Worm (Caenorhabditis elegans): ENCODE results near the gene wrt-3.

Gene wrt-3

DNA sequence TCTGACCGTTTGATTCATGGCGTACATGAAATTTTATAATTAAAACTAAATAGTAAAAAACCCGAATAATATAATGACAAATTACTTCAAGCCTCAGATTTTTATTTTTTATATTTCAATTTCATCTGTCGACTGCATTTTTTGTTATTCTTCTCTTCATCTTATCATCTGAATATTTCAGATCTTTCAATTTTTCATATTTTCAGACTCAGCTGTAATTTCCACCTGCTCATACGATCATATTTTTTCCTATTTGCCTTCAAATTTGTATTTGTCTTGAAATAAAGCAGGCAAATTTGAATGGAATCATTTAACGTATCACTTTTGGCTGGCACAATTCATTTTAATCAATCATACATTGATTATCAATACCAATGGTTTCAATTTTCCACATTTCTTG, 20.8 kb upstream of the wrt-3 start, which contains the start of gene sru-4:
Gene sru-4 (plus strand): TSS at position 301 of the 400 bp plus-strand sequence.
- no peak for TF ChIP-seq nhr-237 (tag; optimal IDR thresholded peaks at IDR 0.05)
- TF ChIP-seq unc-39 (tag; optimal IDR thresholded peaks at IDR 0.05): no peak
- TF ChIP-seq hlh-1 (tag; optimal IDR thresholded peaks at IDR 0.05): no peak
- TF ChIP-seq ham-2 (GFP tag; optimal IDR thresholded peaks at IDR 0.05): no peak

DNA sequence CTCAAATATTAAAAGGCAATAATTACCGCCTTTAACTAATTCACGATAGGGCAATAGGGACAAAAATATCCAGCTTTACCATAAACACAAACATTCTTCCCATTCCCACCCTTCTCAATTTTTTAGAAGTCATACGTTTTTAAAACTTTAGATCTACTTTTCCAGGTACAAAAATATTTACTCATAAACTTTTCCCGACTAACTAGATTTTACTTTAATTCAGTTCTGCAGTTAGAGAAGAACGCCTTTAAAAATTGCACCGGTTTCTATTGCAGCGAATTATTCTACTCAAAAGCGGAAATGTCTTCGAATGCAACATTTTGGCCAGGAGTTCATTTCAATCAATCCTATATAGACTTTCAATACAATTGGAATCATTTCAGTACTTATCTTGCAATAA, 19.1 kb upstream of the wrt-3 start, which contains the start of gene sru-3:
Gene sru-3 (plus strand): TSS at position 301 of the 400 bp plus-strand sequence.
- no peak for TF ChIP-seq mab-5 (tag; optimal IDR thresholded peaks at IDR 0.05)
- no peak for TF ChIP-seq flh-1 (GFP tag; optimal IDR thresholded peaks at IDR 0.05)
- TF ChIP-seq tbx-8 (GFP tag; optimal IDR thresholded peaks at IDR 0.05): no peak
- TF ChIP-seq drap-1 (GFP tag; optimal IDR thresholded peaks at IDR 0.05): no peak
- TF ChIP-seq nhr-2 (tag; optimal IDR thresholded peaks at IDR 0.05): no peak
- no peak for TF ChIP-seq sem-2 (GFP tag; optimal IDR thresholded peaks at IDR 0.05)
- TF ChIP-seq lin-13 (tag; optimal IDR thresholded peaks at IDR 0.05): no peak
- no peak for TF ChIP-seq unc-39 (tag; optimal IDR thresholded peaks at IDR 0.05)
- no peak for TF ChIP-seq nhr-237 (tag; optimal IDR thresholded peaks at IDR 0.05)

DNA sequence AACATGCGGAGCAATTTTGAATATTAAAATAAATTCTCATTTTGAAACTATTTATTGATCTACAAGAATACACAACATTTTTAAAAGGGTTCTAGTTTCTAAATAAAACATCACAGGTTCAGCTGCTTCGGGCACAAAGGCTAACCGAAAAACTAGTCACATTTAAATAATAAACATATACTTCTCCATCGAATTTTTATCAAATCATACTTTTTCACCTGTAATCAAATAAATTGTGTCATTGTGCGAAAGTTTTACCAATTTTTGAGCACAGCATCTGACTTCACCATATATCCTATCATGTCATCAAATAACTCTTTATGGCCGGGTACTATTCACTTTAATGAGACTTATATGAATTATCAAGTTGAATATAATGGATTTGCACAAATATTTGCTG, 13.1 kb upstream of the wrt-3 start, which contains the start of gene sru-6:
Gene sru-6 (plus strand): TSS at position 301 of the 400 bp plus-strand sequence.
- TF ChIP-seq pha-4 (tag; optimal IDR thresholded peaks at IDR 0.05) (no peak), ceh-83 (GFP tag; optimal IDR thresholded peaks at IDR 0.05) (no peak), nhr-12 (tag; optimal IDR thresholded peaks at IDR 0.05) (no peak), ces-1 (GFP tag; optimal IDR thresholded peaks at IDR 0.05) (no peak), bed-3 (GFP tag; optimal IDR thresholded peaks at IDR 0.05) (no peak), mab-5 (tag; optimal IDR thresholded peaks at IDR 0.05) (no peak), nhr-2 (tag; optimal IDR thresholded peaks at IDR 0.05) (no peak), nhr-28 (tag; optimal IDR thresholded peaks at IDR 0.05) (no peak), unc-120 (tag; optimal IDR thresholded peaks at IDR 0.05; ENCODE audit: poor library complexity, severe bottlenecking) (no peak), lsy-2 (tag; optimal IDR thresholded peaks at IDR 0.05) (no peak), ztf-11 (tag; optimal IDR thresholded peaks at IDR 0.05) (no peak), unc-62 (GFP tag; optimal IDR thresholded peaks at IDR 0.05) (no peak), elt-3 (tag; optimal IDR thresholded peaks at IDR 0.05) (no peak), ceh-43 (GFP tag; optimal IDR thresholded peaks at IDR 0.05) (no peak), mls-2 (tag; optimal IDR thresholded peaks at IDR 0.05) (no peak), snpc-4 (tag; optimal IDR thresholded peaks at IDR 0.05) (no peak), elt-1 (tag; optimal IDR thresholded peaks at IDR 0.05; ENCODE audit: borderline replicate concordance, insufficient read depth) (no peak), zip-8 (tag; optimal IDR thresholded peaks at IDR 0.05) (no peak)

DNA sequence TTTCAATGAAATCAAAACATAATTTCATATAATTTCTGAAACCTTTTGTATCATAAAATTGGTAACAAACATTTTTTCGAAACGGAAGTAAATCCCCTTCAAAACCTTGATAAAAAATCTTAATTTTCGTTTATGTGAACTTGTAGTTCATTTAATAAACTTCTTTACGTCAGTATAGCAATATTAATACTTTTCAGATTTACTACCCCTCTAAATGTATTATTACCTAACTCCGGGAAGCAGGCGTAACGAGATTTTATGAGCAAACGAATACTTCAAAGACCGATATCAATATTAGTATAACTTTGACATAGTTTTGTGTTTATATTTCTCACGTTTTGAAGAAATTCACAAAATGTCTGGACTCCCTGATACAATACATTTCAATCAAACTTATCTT, 11.1 kb upstream of the wrt-3 start, which contains the start of gene sru-1:
Gene sru-1 (plus strand): TSS at position 301 of the 400 bp plus-strand sequence.
- no peak for TF ChIP-seq drap-1 (GFP tag; optimal IDR thresholded peaks at IDR 0.05)
- no peak for TF ChIP-seq zip-8 (tag; optimal IDR thresholded peaks at IDR 0.05)
- TF ChIP-seq snpc-4 (tag; optimal IDR thresholded peaks at IDR 0.05): no peak
- TF ChIP-seq mls-2 (tag; optimal IDR thresholded peaks at IDR 0.05): no peak
- no peak for TF ChIP-seq ceh-43 (GFP tag; optimal IDR thresholded peaks at IDR 0.05)
- TF ChIP-seq hlh-1 (tag; optimal IDR thresholded peaks at IDR 0.05): no peak
- TF ChIP-seq mep-1 (tag; optimal IDR thresholded peaks at IDR 0.05): no peak
- TF ChIP-seq bed-3 (GFP tag; optimal IDR thresholded peaks at IDR 0.05): no peak
- TF ChIP-seq sem-2 (GFP tag; optimal IDR thresholded peaks at IDR 0.05): no peak
- TF ChIP-seq ham-2 (GFP tag; optimal IDR thresholded peaks at IDR 0.05): no peak

DNA sequence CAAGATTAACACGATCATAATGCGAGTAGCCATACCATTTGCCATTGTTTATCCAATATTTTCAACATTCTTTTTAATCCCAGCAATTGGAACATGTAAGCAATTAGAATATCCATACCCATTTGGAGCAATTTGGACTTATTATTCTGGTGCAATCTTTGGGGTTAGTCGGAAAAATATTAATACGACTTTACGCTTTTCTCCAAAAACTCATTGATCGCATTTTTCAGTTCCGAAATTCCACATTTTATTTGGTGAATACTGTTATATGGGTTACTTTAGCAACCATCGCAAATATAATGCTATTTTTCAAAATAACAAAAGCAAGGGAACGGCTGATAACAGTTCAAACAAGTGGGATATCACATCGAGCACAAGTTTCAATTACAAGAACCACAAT, 9.5 kb upstream of the wrt-3 start:
- TF ChIP-seq nhr-237 (tag; optimal IDR thresholded peaks at IDR 0.05) (no peak), nhr-76 (tag; optimal IDR thresholded peaks at IDR 0.05) (no peak), lin-13 (tag; optimal IDR thresholded peaks at IDR 0.05) (no peak), ceh-43 (GFP tag; optimal IDR thresholded peaks at IDR 0.05) (no peak), mls-2 (tag; optimal IDR thresholded peaks at IDR 0.05) (no peak), unc-62 (GFP tag; optimal IDR thresholded peaks at IDR 0.05) (no peak), ceh-83 (GFP tag; optimal IDR thresholded peaks at IDR 0.05) (no peak), nhr-2 (tag; optimal IDR thresholded peaks at IDR 0.05) (no peak), nhr-28 (tag; optimal IDR thresholded peaks at IDR 0.05) (no peak), M03D4.4 (tag; optimal IDR thresholded peaks at IDR 0.05) (no peak), ces-1 (GFP tag; optimal IDR thresholded peaks at IDR 0.05) (no peak), sem-2 (GFP tag; optimal IDR thresholded peaks at IDR 0.05) (no peak), sptf-1 (tag; optimal IDR thresholded peaks at IDR 0.05) (no peak), snpc-4 (tag; optimal IDR thresholded peaks at IDR 0.05) (no peak), lin-32 (GFP tag; optimal IDR thresholded peaks at IDR 0.05) (no peak)
